ENCODE assay signal across 5 worm cellular contexts in the genomic region with DNA sequence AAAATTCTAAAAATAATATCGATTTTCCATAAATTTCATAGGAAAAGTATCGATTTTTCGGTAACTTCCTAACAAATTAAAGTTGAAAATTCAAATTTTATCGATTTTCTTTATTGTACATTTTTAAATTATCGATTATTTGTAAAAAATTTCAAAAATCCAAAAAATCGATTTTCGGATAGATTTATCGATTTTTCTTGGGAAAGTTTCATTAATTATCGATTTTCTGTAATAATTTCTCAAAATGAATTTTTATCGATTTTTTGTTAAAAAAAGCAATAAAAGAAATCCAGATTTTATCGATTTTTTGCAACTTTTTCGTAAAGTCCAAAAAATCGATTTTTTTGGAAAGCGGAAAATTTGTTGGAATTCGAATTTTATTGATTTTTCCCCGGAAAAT.
A peak's percentile ranks its signal among the peaks of the same experiment; 100 is the strongest.
TF ChIP-seq lines count a peak whose summit lies in the region.

No protein-coding gene starts in this region.

TF ChIP-seq in whole organism, L3 larva, 47 proteins besides CTCF, POLR2A, EP300 and RAD21:
- TF ChIP-seq nhr-43 (tag; optimal IDR thresholded peaks at IDR 0.05; lab: Kevin White, UChicago; ENCODE audit: poor library complexity, severe bottlenecking) (no peak), ceh-28 (tag; optimal IDR thresholded peaks at IDR 0.05; lab: Kevin White, UChicago) (peak; percentile 99)

TF ChIP-seq in whole organism, L4 larva, 104 proteins besides CTCF, POLR2A, EP300 and RAD21:
- TF ChIP-seq lin-15B (tag; optimal IDR thresholded peaks at IDR 0.05; lab: Kevin White, UChicago) (no peak), snpc-1.2 (GFP tag; IDR thresholded peaks at IDR 0.05; lab: Robert Waterston, UW) (no peak), spr-3 (GFP tag; optimal IDR thresholded peaks at IDR 0.05; lab: Kevin White, UChicago) (no peak), rbr-2 (tag; optimal IDR thresholded peaks at IDR 0.05; lab: Kevin White, UChicago) (no peak), aly-2 (tag; optimal IDR thresholded peaks at IDR 0.05; lab: Kevin White, UChicago) (no peak), ceh-28 (tag; optimal IDR thresholded peaks at IDR 0.05; lab: Kevin White, UChicago) (peak; percentile 96)

TF ChIP-seq in whole organism, late embryonic, 69 proteins besides CTCF, POLR2A, EP300 and RAD21:
- TF ChIP-seq ceh-48 (tag; optimal IDR thresholded peaks at IDR 0.05; lab: Kevin White, UChicago) (peak; percentile 81), ceh-6 (GFP tag; optimal IDR thresholded peaks at IDR 0.05; lab: Kevin White, UChicago) (no peak)

TF ChIP-seq in whole organism, midembryonic, 9 proteins besides CTCF, POLR2A, EP300 and RAD21:
- no peak for TF ChIP-seq klf-2 (GFP tag; conservative IDR thresholded peaks at IDR 0.05; lab: Robert Waterston, UW)
- peak; percentile 90 for TF ChIP-seq T22C8.4 (GFP tag; IDR thresholded peaks at IDR 0.05; lab: Robert Waterston, UW)

TF ChIP-seq in whole organism, young adult, 124 proteins besides CTCF, POLR2A, EP300 and RAD21:
- TF ChIP-seq Y79H2A.3 (GFP tag; conservative IDR thresholded peaks at IDR 0.05; lab: Robert Waterston, UW) (no peak), him-1 (tag; optimal IDR thresholded peaks at IDR 0.05; lab: Kevin White, UChicago) (peak; percentile 1)
